Worm (Caenorhabditis elegans): ENCODE results near the gene C14E2.5.

C14E2.5 gene

DNA sequence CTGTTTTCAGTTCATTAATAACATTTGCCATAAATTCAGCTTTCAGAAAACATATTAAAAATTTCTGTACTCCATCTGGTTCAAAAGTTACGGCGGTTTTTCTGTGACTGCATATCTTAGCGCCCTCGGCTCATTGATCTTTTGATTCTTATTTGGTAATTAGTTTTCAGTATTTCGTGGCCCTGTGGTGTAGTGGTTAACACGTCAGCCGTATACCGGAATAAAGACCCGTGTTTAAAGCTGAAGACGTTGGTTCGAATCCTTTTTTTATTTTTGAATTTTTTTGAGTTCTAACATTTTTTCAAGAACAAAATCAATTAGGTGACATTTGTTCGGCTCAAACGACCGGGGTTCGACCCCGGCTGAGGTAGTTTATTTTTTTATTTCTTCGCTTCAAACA, 5.3 kb upstream of the C14E2.5 start:
- no peak for TF ChIP-seq Y53G8AR.9 (GFP tag; conservative IDR thresholded peaks at IDR 0.05)
- TF ChIP-seq F52B5.7 (tag; optimal IDR thresholded peaks at IDR 0.05), result no peak
- no peak for TF ChIP-seq F10E7.11 (tag; optimal IDR thresholded peaks at IDR 0.05)
- TF ChIP-seq aptf-2 (GFP tag; conservative IDR thresholded peaks at IDR 0.05), result no peak
- TF ChIP-seq B0261.1 (tag; optimal IDR thresholded peaks at IDR 0.05), result peak; percentile 28
- peak; percentile 78 for TF ChIP-seq tbp1 (GFP tag; optimal IDR thresholded peaks at IDR 0.05)
- TF ChIP-seq rpc-1 (optimal IDR thresholded peaks at IDR 0.05), result peak; percentile 4
- peak; percentile 71 for TF ChIP-seq rpc-1 (tag; optimal IDR thresholded peaks at IDR 0.05)
- no peak for TF ChIP-seq unc-62 (GFP tag; optimal IDR thresholded peaks at IDR 0.05)
- no peak for TF ChIP-seq cebp-1 (GFP tag; IDR thresholded peaks at IDR 0.05)
- TF ChIP-seq cebp-1 (tag; optimal IDR thresholded peaks at IDR 0.05), result no peak
- TF ChIP-seq bed-1 (GFP tag; IDR thresholded peaks at IDR 0.05), result no peak
- TF ChIP-seq nfya-2 (GFP tag; IDR thresholded peaks at IDR 0.05), result no peak

ce11 chrX:1829937-1830336, 4.8 kb upstream of the C14E2.5 start, which contains the start of gene C14E2.6:
Gene C14E2.6 (minus strand): TSS chrX:1830037.
- TF ChIP-seq B0336.3 (GFP tag; IDR thresholded peaks at IDR 0.05) (no peak), rpc-1 (optimal IDR thresholded peaks at IDR 0.05) (no peak), rpc-1 (tag; optimal IDR thresholded peaks at IDR 0.05) (no peak)

DNA sequence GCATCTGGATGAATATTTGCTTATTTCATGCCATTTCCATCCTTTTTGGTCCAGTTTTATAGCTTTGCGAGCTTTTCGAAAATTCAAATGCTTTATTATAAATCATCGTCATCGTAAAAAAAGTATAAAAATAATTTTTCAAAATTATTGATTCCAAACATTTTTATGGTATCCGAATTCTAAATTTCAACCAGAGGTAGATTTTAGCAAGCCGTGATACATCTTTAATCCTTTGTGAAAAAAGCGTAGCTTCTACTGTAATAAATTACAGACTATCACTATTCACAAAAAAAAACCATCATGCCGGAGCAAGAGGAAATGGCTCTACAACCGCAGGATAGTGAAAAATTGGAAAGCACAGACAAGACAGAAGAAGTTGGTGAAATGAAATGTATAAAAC, 1.0 kb upstream of the C14E2.5 start, which contains the start of gene C14E2.1:
TSS of gene C14E2.1 (plus strand) at position 301 of the 400 bp plus-strand sequence.
- TF ChIP-seq mes-4 (tag; optimal IDR thresholded peaks at IDR 0.05), result no peak
- no peak for TF ChIP-seq rpc-1 (optimal IDR thresholded peaks at IDR 0.05)
- no peak for TF ChIP-seq rpc-1 (tag; optimal IDR thresholded peaks at IDR 0.05)
- TF ChIP-seq zfh-2 (GFP tag; conservative IDR thresholded peaks at IDR 0.05), result no peak

ce11 chrX:1821235-1821634, 3.9 kb downstream of the C14E2.5 start, which contains the start of gene C14E2.4:
Gene C14E2.4 (minus strand): TSS chrX:1821335.
- TF ChIP-seq repo-1 (tag; optimal IDR thresholded peaks at IDR 0.05), result no peak
- no peak for TF ChIP-seq nhr-179 (tag; optimal IDR thresholded peaks at IDR 0.05)
- no peak for TF ChIP-seq lir-1 (GFP tag; conservative IDR thresholded peaks at IDR 0.05)
- TF ChIP-seq F57A8.1 (GFP tag; optimal IDR thresholded peaks at IDR 0.05), result no peak

DNA sequence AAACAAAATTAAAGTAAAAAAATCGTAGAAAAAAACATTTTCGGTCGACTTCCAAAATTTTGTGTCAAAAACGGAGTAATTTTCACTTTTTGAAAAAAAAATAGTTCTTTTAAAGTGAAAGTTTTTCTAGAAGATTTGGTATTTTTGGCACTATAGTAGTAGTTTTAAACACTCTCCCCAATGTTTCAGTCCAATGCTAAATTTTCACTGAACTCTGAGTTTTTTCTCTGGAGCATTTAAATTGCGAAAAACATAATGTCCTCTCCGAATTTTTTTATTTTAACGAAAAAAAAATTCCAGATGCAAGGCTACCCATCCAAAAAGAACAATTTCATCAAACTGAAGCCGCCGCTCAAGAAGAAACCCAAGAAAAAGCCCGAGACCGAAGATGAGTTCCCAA, 9.0 kb downstream of the C14E2.5 start, which contains the start of gene C14E2.7:
TSS of gene C14E2.7 (plus strand) at position 301 of the 400 bp plus-strand sequence.
- TF ChIP-seq ztf-26 (tag; optimal IDR thresholded peaks at IDR 0.05), result no peak
- TF ChIP-seq nhr-90 (tag; optimal IDR thresholded peaks at IDR 0.05), result no peak
- no peak for TF ChIP-seq B0019.2 (GFP tag; conservative IDR thresholded peaks at IDR 0.05)
- TF ChIP-seq madf-6 (GFP tag; IDR thresholded peaks at IDR 0.05), result no peak
- TF ChIP-seq cebp-2 (GFP tag; IDR thresholded peaks at IDR 0.05), result no peak
- TF ChIP-seq dpff-1 (tag; optimal IDR thresholded peaks at IDR 0.05), result no peak
- no peak for TF ChIP-seq tbp1 (GFP tag; optimal IDR thresholded peaks at IDR 0.05)
- TF ChIP-seq atf-7 (tag; optimal IDR thresholded peaks at IDR 0.05), result no peak
- TF ChIP-seq nhr-179 (tag; optimal IDR thresholded peaks at IDR 0.05), result no peak
- no peak for TF ChIP-seq nhr-80 (tag; optimal IDR thresholded peaks at IDR 0.05)
- no peak for TF ChIP-seq ceh-27 (GFP tag; optimal IDR thresholded peaks at IDR 0.05)
- TF ChIP-seq lsy-27 (tag; optimal IDR thresholded peaks at IDR 0.05; ENCODE audit: borderline replicate concordance, insufficient read depth), result no peak
- no peak for TF ChIP-seq F57C9.4 (tag; optimal IDR thresholded peaks at IDR 0.05)
- TF ChIP-seq hrde-1 (tag; optimal IDR thresholded peaks at IDR 0.05; ENCODE audit: borderline replicate concordance), result no peak
- no peak for TF ChIP-seq lin-35 (GFP tag; optimal IDR thresholded peaks at IDR 0.05)
- TF ChIP-seq snpc-1.3 (tag; optimal IDR thresholded peaks at IDR 0.05; ENCODE audit: insufficient read depth), result no peak
- TF ChIP-seq sea-2 (GFP tag; IDR thresholded peaks at IDR 0.05), result no peak
- no peak for TF ChIP-seq Y79H2A.3 (GFP tag; conservative IDR thresholded peaks at IDR 0.05)
- no peak for TF ChIP-seq ztf-6 (GFP tag; IDR thresholded peaks at IDR 0.05)
- TF ChIP-seq hsf-1 (GFP tag; IDR thresholded peaks at IDR 0.05), result no peak

Measured in whole organism, young adult.